Fruit fly (Drosophila melanogaster) whole organism, embryonic: ENCODE measurements around the gene CG13893.

Experiments used
- ATbp ChIP-seq: fragments of 200-800 bp; sonication (Bioruptor generic); optimal IDR thresholded peaks from 2 replicates; lab custom pipeline; 2017; ENCODE audit warnings: missing biosample characterization, mild to moderate bottlenecking, missing genetic modification characterization, missing genetic modification reagents
- Adf1 ChIP-seq: fragments of 200-800 bp; sonication (Bioruptor generic); IDR thresholded peaks from 2 replicates; pipeline ENCODE4 v1.3.6; 2022; ENCODE audit warnings: missing biosample characterization, missing genetic modification characterization
- Blimp-1 ChIP-seq: fragments of 200-800 bp; sonication (Bioruptor generic); optimal IDR thresholded peaks from 3 replicates; lab custom pipeline; 2018; ENCODE audit warnings: missing biosample characterization, missing genetic modification characterization, mild to moderate bottlenecking, moderate library complexity, missing genetic modification reagents
- CG11093 ChIP-seq: fragments of 200-800 bp; sonication (Bioruptor generic); IDR thresholded peaks from 3 replicates; pipeline ENCODE4 v1.3.6; 2022; ENCODE audit warnings: missing biosample characterization, missing genetic modification characterization
- CG15479 ChIP-seq: fragments of 200-800 bp; sonication (Bioruptor generic); optimal IDR thresholded peaks from 3 replicates; lab custom pipeline; 2019; ENCODE audit warnings: missing biosample characterization, mild to moderate bottlenecking, missing genetic modification characterization, moderate library complexity
- CG1603 ChIP-seq: fragments of 200-800 bp; sonication (Bioruptor generic); optimal IDR thresholded peaks from 2 replicates; lab custom pipeline; 2019; ENCODE audit warnings: missing biosample characterization, mild to moderate bottlenecking, missing genetic modification characterization, moderate library complexity
- CG17328 ChIP-seq: fragments of 200-800 bp; sonication (Bioruptor generic); IDR thresholded peaks from 2 replicates; pipeline ENCODE4 v1.3.6; 2022; ENCODE audit warnings: missing biosample characterization, missing genetic modification characterization
- CG2199 ChIP-seq: fragments of 200-800 bp; sonication (Bioruptor generic); IDR thresholded peaks from 3 replicates; pipeline ENCODE4 v1.3.6; 2022; ENCODE audit warnings: missing biosample characterization, missing genetic modification characterization
- CG4328 ChIP-seq: fragments of 200-800 bp; sonication (Bioruptor generic); optimal IDR thresholded peaks from 3 replicates; lab custom pipeline; 2017; ENCODE audit warnings: missing biosample characterization, missing genetic modification reagents, missing genetic modification characterization
- CG6272 ChIP-seq: fragments of 200-800 bp; sonication (Bioruptor generic); IDR thresholded peaks from 2 replicates; pipeline ENCODE4 v1.3.6; 2022; ENCODE audit warnings: missing biosample characterization, missing genetic modification characterization
- CG7786 ChIP-seq: fragments of 200-800 bp; sonication (Bioruptor generic); optimal IDR thresholded peaks from 2 replicates; lab custom pipeline; 2016; ENCODE audit warnings: missing biosample characterization, missing genetic modification characterization
- CG8089 ChIP-seq: fragments of 200-800 bp; sonication (Bioruptor generic); optimal IDR thresholded peaks from 3 replicates; lab custom pipeline; 2016; ENCODE audit warnings: missing biosample characterization, missing genetic modification characterization
- CG9932 ChIP-seq: fragments of 200-800 bp; sonication (Bioruptor generic); IDR thresholded peaks from 2 replicates; pipeline ENCODE4 v1.3.6; 2022; ENCODE audit warnings: missing biosample characterization, missing genetic modification characterization
- D19A ChIP-seq: fragments of 200-800 bp; optimal IDR thresholded peaks from 3 replicates; lab custom pipeline; 2019; ENCODE audit warnings: missing biosample characterization, mild to moderate bottlenecking, missing genetic modification characterization, moderate library complexity
- Deaf1 ChIP-seq: fragments of 200-800 bp; optimal IDR thresholded peaks from 3 replicates; lab custom pipeline; 2019; ENCODE audit warnings: missing biosample characterization, mild to moderate bottlenecking, missing genetic modification characterization, moderate library complexity
- Ets65A ChIP-seq: fragments of 200-800 bp; sonication (Bioruptor generic); peaks from one replicate; lab custom pipeline; 2016; ENCODE audit warnings: missing biosample characterization, missing genetic modification characterization
- Hr78 ChIP-seq, 2 experiments: fragments of 200-800 bp in 1 of 2; fragments of >200 bp in 1 of 2; sonication (Bioruptor generic) in 1 of 2; optimal IDR thresholded peaks; 2 replicates each; lab custom pipeline; 2017 to 2019; ENCODE audit warnings: missing biosample characterization in 2 of 2, missing genetic modification characterization in 2 of 2, mild to moderate bottlenecking in 1 of 2, moderate library complexity in 1 of 2
- MBD-R2 ChIP-seq: fragments of 200-800 bp; sonication (Bioruptor generic); IDR thresholded peaks from 2 replicates; pipeline ENCODE4 v1.3.6; 2022; ENCODE audit warnings: missing biosample characterization, missing genetic modification characterization
- Med ChIP-seq: fragments of 200-800 bp; sonication (Bioruptor generic); peaks from one replicate; lab custom pipeline; 2016; ENCODE audit warnings: missing biosample characterization, missing genetic modification characterization, mild to moderate bottlenecking, inconsistent platforms, moderate library complexity
- Pdp1 ChIP-seq, 2 experiments: fragments of 200-800 bp; sonication (Bioruptor generic); optimal IDR thresholded peaks; 3 replicates each; lab custom pipeline; 2016; ENCODE audit warnings: missing biosample characterization in 2 of 2, missing genetic modification characterization in 2 of 2, mild to moderate bottlenecking in 1 of 2, moderate library complexity in 1 of 2
- Sox100B ChIP-seq: fragments of 200-800 bp; sonication (Bioruptor generic); optimal IDR thresholded peaks from 3 replicates; lab custom pipeline; 2018; ENCODE audit warnings: missing biosample characterization, mild to moderate bottlenecking, missing genetic modification characterization
- Sox102F ChIP-seq: fragments of 200-800 bp; sonication (Bioruptor generic); optimal IDR thresholded peaks from 2 replicates; lab custom pipeline; 2018; ENCODE audit warnings: missing biosample characterization, mild to moderate bottlenecking, missing genetic modification characterization, moderate library complexity
- Spps ChIP-seq: fragments of 200-800 bp; sonication (Bioruptor generic); optimal IDR thresholded peaks from 2 replicates; lab custom pipeline; 2018; ENCODE audit warnings: missing biosample characterization, mild to moderate bottlenecking, missing genetic modification characterization
- Stat92E ChIP-seq, 3 experiments: fragments of >200 bp in 2 of 3; fragments of 200-800 bp in 1 of 3; sonication (Bioruptor generic) in 1 of 3; optimal IDR thresholded peaks; 2 replicates each; lab custom pipeline; 2017 to 2019; ENCODE audit warnings: missing biosample characterization in 3 of 3, missing genetic modification characterization in 3 of 3, mild to moderate bottlenecking in 1 of 3, moderate library complexity in 1 of 3
- Usf ChIP-seq: fragments of 200-800 bp; sonication (Bioruptor generic); optimal IDR thresholded peaks from 2 replicates; lab custom pipeline; 2017; ENCODE audit warnings: missing genotype, missing biosample characterization, missing genetic modification characterization
- Xrp1 ChIP-seq: fragments of 200-800 bp; sonication (Bioruptor generic); IDR thresholded peaks from 2 replicates; pipeline ENCODE4 v1.3.6; 2022; ENCODE audit warnings: missing biosample characterization, missing genetic modification characterization
- cg ChIP-seq: fragments of 200-800 bp; sonication (Bioruptor generic); optimal IDR thresholded peaks from 3 replicates; lab custom pipeline; 2019; ENCODE audit warnings: missing biosample characterization, mild to moderate bottlenecking, missing genetic modification characterization, moderate library complexity
- chinmo ChIP-seq: fragments of 200-800 bp; sonication (Bioruptor generic); IDR thresholded peaks from 4 replicates; pipeline ENCODE4 v1.3.6; 2022; ENCODE audit warnings: missing biosample characterization, missing genetic modification characterization; ENCODE audit not compliant: partially characterized antibody
- chm ChIP-seq: fragments of 200-800 bp; sonication (Bioruptor generic); IDR thresholded peaks from 2 replicates; pipeline ENCODE4 v1.3.6; 2022; ENCODE audit warnings: missing biosample characterization, missing genetic modification characterization
- crol ChIP-seq: fragments of 200-800 bp; sonication (Bioruptor generic); IDR thresholded peaks from 2 replicates; pipeline ENCODE4 v1.3.6; 2022; ENCODE audit warnings: missing biosample characterization, missing genetic modification characterization
- dmrt11E ChIP-seq: fragments of 200-800 bp; sonication (Bioruptor generic); optimal IDR thresholded peaks from 3 replicates; lab custom pipeline; 2018; ENCODE audit warnings: missing biosample characterization, mild to moderate bottlenecking, missing genetic modification characterization, moderate library complexity
- ewg ChIP-seq: fragments of 200-800 bp; sonication (Bioruptor generic); optimal IDR thresholded peaks from 3 replicates; lab custom pipeline; 2017; ENCODE audit warnings: mild to moderate bottlenecking, missing biosample characterization, missing genetic modification reagents, missing genetic modification characterization
- fd64A ChIP-seq: fragments of 200-800 bp; sonication (Bioruptor generic); optimal IDR thresholded peaks from 3 replicates; lab custom pipeline; 2018; ENCODE audit warnings: missing biosample characterization, mild to moderate bottlenecking, missing genetic modification characterization
- gem ChIP-seq: fragments of 200-800 bp; sonication (Bioruptor generic); optimal IDR thresholded peaks from 2 replicates; lab custom pipeline; 2019; ENCODE audit warnings: missing biosample characterization, mild to moderate bottlenecking, missing genetic modification characterization, moderate library complexity
- gfzf ChIP-seq: fragments of 200-800 bp; sonication (Bioruptor generic); optimal IDR thresholded peaks from 2 replicates; lab custom pipeline; 2016; ENCODE audit warnings: missing biosample characterization, mild to moderate bottlenecking, missing genetic modification characterization, moderate library complexity
- hth ChIP-seq: fragments of >200 bp; optimal IDR thresholded peaks from 2 replicates; lab custom pipeline; 2017; ENCODE audit warnings: inconsistent platforms
- kni ChIP-seq: fragments of 200-800 bp; sonication (Bioruptor generic); optimal IDR thresholded peaks from 3 replicates; lab custom pipeline; 2017; ENCODE audit warnings: mild to moderate bottlenecking, missing biosample characterization, missing genetic modification reagents, missing genetic modification characterization
- oc ChIP-seq: fragments of 200-800 bp; sonication (Bioruptor generic); optimal IDR thresholded peaks from 2 replicates; lab custom pipeline; 2018; ENCODE audit warnings: missing biosample characterization, mild to moderate bottlenecking, missing genetic modification characterization, moderate library complexity
- pan ChIP-seq, 4 experiments: fragments of >200 bp in 3 of 4; fragments of 200-800 bp in 1 of 4; sonication (Bioruptor generic) in 1 of 4; optimal IDR thresholded peaks in 3 of 4; IDR thresholded peaks in 1 of 4; 2 replicates each; pipeline versions ENCODE4 v1.3.6 to Lab custom; 2017 to 2022; ENCODE audit warnings: missing biosample characterization in 2 of 4, missing genetic modification characterization in 2 of 4, mixed read lengths in 1 of 4
- pros ChIP-seq: fragments of 200-800 bp; sonication (Bioruptor generic); optimal IDR thresholded peaks from 3 replicates; lab custom pipeline; 2019; ENCODE audit warnings: missing biosample characterization, mild to moderate bottlenecking, missing genetic modification characterization, moderate library complexity
- salm ChIP-seq: fragments of 200-800 bp; sonication (Bioruptor generic); optimal IDR thresholded peaks from 2 replicates; lab custom pipeline; 2018; ENCODE audit warnings: missing biosample characterization, mild to moderate bottlenecking, missing genetic modification characterization
- sd ChIP-seq: fragments of 200-800 bp; sonication (Bioruptor generic); optimal IDR thresholded peaks from 3 replicates; lab custom pipeline; 2018; ENCODE audit warnings: missing biosample characterization, mild to moderate bottlenecking, missing genetic modification characterization, moderate library complexity
- sens ChIP-seq: fragments of 200-800 bp; sonication (Bioruptor generic); peaks from one replicate; lab custom pipeline; 2016; ENCODE audit warnings: missing biosample characterization, missing genetic modification characterization
- twi ChIP-seq: fragments of 200-800 bp; optimal IDR thresholded peaks from 2 replicates; lab custom pipeline; 2019; ENCODE audit warnings: missing biosample characterization, mild to moderate bottlenecking, missing genetic modification characterization, moderate library complexity
- vvl ChIP-seq: fragments of 200-800 bp; sonication (Bioruptor generic); IDR thresholded peaks from 2 replicates; pipeline ENCODE4 v1.3.6; 2022; ENCODE audit warnings: missing biosample characterization, missing genetic modification characterization
- z ChIP-seq: fragments of 200-800 bp; sonication (Bioruptor generic); IDR thresholded peaks from 3 replicates; pipeline ENCODE4 v1.3.6; 2022; ENCODE audit warnings: missing biosample characterization, missing genetic modification characterization
- zf30C ChIP-seq: fragments of 200-800 bp; sonication (Bioruptor generic); optimal IDR thresholded peaks from 3 replicates; lab custom pipeline; 2018; ENCODE audit warnings: missing biosample characterization, mild to moderate bottlenecking, missing genetic modification characterization
- zfh1 ChIP-seq: fragments of 200-800 bp; sonication (Bioruptor generic); IDR thresholded peaks from 3 replicates; pipeline ENCODE4 v1.3.6; 2022; ENCODE audit warnings: missing biosample characterization, missing genetic modification characterization

Gene CG13893

DNA sequence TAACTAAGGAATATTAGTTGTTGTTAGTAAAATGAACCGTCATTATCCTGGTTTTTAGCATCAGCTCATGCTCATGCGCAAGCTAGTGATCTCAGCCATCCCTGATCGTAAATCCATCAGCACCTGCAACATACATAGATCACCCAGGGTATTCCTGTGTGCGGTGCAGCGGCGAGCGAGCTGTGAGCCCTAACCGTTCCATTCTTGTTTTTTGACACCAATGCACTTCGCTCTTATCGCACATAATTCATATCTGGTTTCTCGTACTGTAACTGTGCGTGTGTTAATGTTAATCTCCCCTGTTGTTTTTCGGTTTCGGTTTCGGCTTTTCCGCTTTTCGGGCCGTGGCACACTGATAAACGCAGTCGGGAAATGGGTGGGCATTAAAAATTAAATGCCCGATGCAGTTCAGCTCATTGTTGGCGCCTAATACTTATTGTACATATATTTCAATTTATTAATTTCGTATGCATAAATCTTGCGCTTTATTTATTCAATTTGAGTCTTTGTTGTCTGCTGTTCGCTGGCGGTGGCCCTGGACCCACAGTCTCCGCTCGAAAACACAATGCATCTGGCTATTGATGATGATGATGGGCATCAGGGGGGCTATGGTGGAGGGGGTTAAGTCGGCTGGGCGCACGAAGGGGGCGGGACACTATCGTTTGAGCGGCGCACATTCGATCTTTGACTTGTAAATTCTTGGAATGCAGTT lies 20.6 kb upstream of the CG13893 start:
- TF ChIP-seq Deaf1: peak; percentile 80
- peak; percentile 53 for TF ChIP-seq D19A (tag; lab: Kevin White, UChicago)
- peak; percentile 67; the same call in 1 of the 3 replicates for TF ChIP-seq z (GFP tag; lab: Robert Waterston, UW)
- TF ChIP-seq CG17328 (GFP tag; lab: Robert Waterston, UW): 0 out of 2 replicates have a peak, but pooled peaks have one; percentile 6
- TF ChIP-seq Ets65A (GFP tag; lab: Kevin White, UChicago): peak; percentile 8
- TF ChIP-seq CG15479 (GFP tag; lab: Kevin White, UChicago): peak; percentile 78
- peak; percentile 1 for TF ChIP-seq salm (tag; lab: Kevin White, UChicago)
- TF ChIP-seq CG1603 (tag; lab: Kevin White, UChicago): peak; percentile 18
- TF ChIP-seq Xrp1: peak; percentile 12
- TF ChIP-seq gem: peak; percentile 5
- TF ChIP-seq Blimp-1 (GFP tag; lab: Kevin White, UChicago): no peak
- peak in 1 of 3 experiments; percentile 38 for TF ChIP-seq Stat92E (GFP tag; optimal IDR thresholded peaks at IDR 0.05; lab: Kevin White, UChicago)
- TF ChIP-seq chinmo (GFP tag; lab: Robert Waterston, UW): peak; percentile 58; the same call in 1 of the 4 replicates
- TF ChIP-seq oc (tag; lab: Kevin White, UChicago): peak; percentile 78
- TF ChIP-seq fd64A: peak; percentile 8
- no peak for TF ChIP-seq CG4328 (GFP tag; lab: Kevin White, UChicago)
- peak; percentile 78 for TF ChIP-seq CG2199 (GFP tag; lab: Robert Waterston, UW)
- peak; percentile 42 for TF ChIP-seq sens
- peak; percentile 23 for TF ChIP-seq hth
- no peak for TF ChIP-seq ewg (GFP tag; lab: Kevin White, UChicago)
- TF ChIP-seq Med (GFP tag; lab: Kevin White, UChicago): peak; percentile 11
- TF ChIP-seq Sox102F (GFP tag; lab: Kevin White, UChicago): peak; percentile 4
- TF ChIP-seq sd (tag; lab: Kevin White, UChicago): peak; percentile 66
- TF ChIP-seq chm (GFP tag; lab: Robert Waterston, UW): 0 out of 2 replicates have a peak, but pooled peaks have one; percentile 15
- no peak for TF ChIP-seq Spps (tag; lab: Kevin White, UChicago)
- TF ChIP-seq pros: peak; percentile 8
- TF ChIP-seq crol (GFP tag; lab: Robert Waterston, UW): peak; percentile 92
- TF ChIP-seq ATbp: peak; percentile 24
- no peak for TF ChIP-seq CG7786 (GFP tag; lab: Kevin White, UChicago)
- TF ChIP-seq Sox100B: peak; percentile 4
- TF ChIP-seq CG11093: 0 out of 3 replicates have a peak, but pooled peaks have one; percentile 26
- TF ChIP-seq MBD-R2 (GFP tag; lab: Robert Waterston, UW): no peak
- TF ChIP-seq pan (optimal IDR thresholded peaks at IDR 0.05; lab: Kevin White, UChicago): peak in 1 of 2 experiments; percentile 61
- no peak for TF ChIP-seq pan (GFP tag; optimal IDR thresholded peaks at IDR 0.05 in 1 of 2, IDR thresholded peaks at IDR 0.05 in 1 of 2)
- no peak for TF ChIP-seq gfzf (GFP tag; lab: Kevin White, UChicago)
- TF ChIP-seq CG8089 (GFP tag; lab: Kevin White, UChicago): no peak
- TF ChIP-seq cg (GFP tag; lab: Kevin White, UChicago): peak; percentile 41
- TF ChIP-seq Hr78 (GFP tag; optimal IDR thresholded peaks at IDR 0.05; lab: Kevin White, UChicago): peak in 1 of 2 experiments; percentile 24
- TF ChIP-seq dmrt11E: peak; percentile 31
- TF ChIP-seq zfh1 (GFP tag; lab: Robert Waterston, UW): 0 out of 3 replicates have a peak, but pooled peaks have one; percentile 25
- TF ChIP-seq Usf: no peak
- no peak for TF ChIP-seq Adf1 (GFP tag; lab: Robert Waterston, UW)
- TF ChIP-seq twi (tag; lab: Kevin White, UChicago): peak; percentile 6
- TF ChIP-seq zf30C: peak; percentile 30
- TF ChIP-seq kni (GFP tag; lab: Kevin White, UChicago): peak; percentile 18
- no peak for TF ChIP-seq CG9932
- TF ChIP-seq vvl (GFP tag; lab: Robert Waterston, UW): peak; percentile 60
- TF ChIP-seq Pdp1 (GFP tag; optimal IDR thresholded peaks at IDR 0.05; lab: Kevin White, UChicago): peak in 1 of 2 experiments; percentile 17
- TF ChIP-seq CG6272 (GFP tag; lab: Robert Waterston, UW): no peak
